Worm (Caenorhabditis elegans) whole organism, midembryonic: ENCODE results near the gene pmk-3.

Experiments used
- T22C8.4 ChIP-seq: fragments of 200-800 bp; sonication (Bioruptor generic); IDR thresholded peaks from 2 replicates; pipeline ENCODE4 v1.3.6; 2022; ENCODE audit warnings: missing genetic modification characterization, missing compliant biosample characterization
- cog-1 ChIP-seq: sonication (generic microtip); optimal IDR thresholded peaks from 2 replicates; lab custom pipeline; 2016; ENCODE audit warnings: missing genetic modification characterization, missing compliant biosample characterization
- flt-1 ChIP-seq: fragments of 200-800 bp; sonication (Bioruptor generic); IDR thresholded peaks from 2 replicates; pipeline ENCODE4 v1.3.6; 2022; ENCODE audit warnings: missing genetic modification characterization, missing compliant biosample characterization
- klf-2 ChIP-seq: fragments of 200-800 bp; sonication (Bioruptor generic); conservative IDR thresholded peaks from 2 replicates; pipeline ENCODE4 v1.3.6; 2022; ENCODE audit warnings: missing genetic modification reagents, missing genetic modification characterization, missing compliant biosample characterization
- med-1 ChIP-seq: sonication (generic microtip); optimal IDR thresholded peaks from 2 replicates; lab custom pipeline; 2017; ENCODE audit warnings: missing genetic modification characterization, mild to moderate bottlenecking, missing compliant biosample characterization, antibody characterized with exemption, missing genetic modification reagents; ENCODE audit not compliant: insufficient read depth
- ref-1 ChIP-seq: fragments of 200-800 bp; sonication (Bioruptor generic); conservative IDR thresholded peaks from 2 replicates; pipeline ENCODE4 v1.3.6; 2022; ENCODE audit warnings: missing genetic modification reagents, missing genetic modification characterization, missing compliant biosample characterization
- tab-1 ChIP-seq: fragments of 200-800 bp; sonication (Bioruptor generic); IDR thresholded peaks from 2 replicates; pipeline ENCODE4 v1.3.6; 2022; ENCODE audit warnings: missing genetic modification characterization, missing compliant biosample characterization
- ztf-23 ChIP-seq: fragments of 200-800 bp; sonication (Bioruptor generic); IDR thresholded peaks from 2 replicates; pipeline ENCODE4 v1.3.6; 2022; ENCODE audit warnings: missing genetic modification reagents, missing genetic modification characterization, missing compliant biosample characterization
- ztf-29 ChIP-seq: fragments of 200-800 bp; sonication (Bioruptor generic); IDR thresholded peaks from 2 replicates; pipeline ENCODE4 v1.3.6; 2022; ENCODE audit warnings: missing genetic modification reagents, missing genetic modification characterization, missing compliant biosample characterization

Gene pmk-3

DNA sequence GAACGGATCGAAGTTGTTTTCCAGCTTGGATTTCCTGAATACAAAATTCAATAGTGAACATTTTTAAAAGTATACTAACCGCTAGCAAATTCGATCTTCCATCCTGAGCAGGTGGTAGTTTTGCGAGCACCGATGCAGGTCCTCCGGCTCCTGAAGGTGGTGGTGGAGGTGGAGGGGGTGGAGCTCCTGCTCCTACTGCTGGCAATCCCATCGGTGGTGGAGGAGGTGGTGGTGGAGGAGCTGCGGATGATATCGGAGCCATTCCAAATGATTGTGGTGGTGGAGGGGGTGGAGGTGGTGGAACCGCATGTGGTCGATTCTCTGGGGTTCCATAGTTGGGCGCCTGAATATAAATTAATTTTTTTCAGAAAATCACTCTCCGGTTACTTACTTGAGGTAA is 50.6 kb downstream of the pmk-3 start:
- TF ChIP-seq ztf-23 (GFP tag; lab: Robert Waterston, UW) (no peak; the same call in 1 of the 2 replicates), cog-1 (no peak), tab-1 (GFP tag; lab: Robert Waterston, UW) (no peak), klf-2 (GFP tag; lab: Robert Waterston, UW) (no peak), T22C8.4 (GFP tag; lab: Robert Waterston, UW) (no peak), ref-1 (GFP tag; lab: Robert Waterston, UW) (no peak), med-1 (GFP tag; lab: Kevin White, UChicago) (no peak), flt-1 (GFP tag; lab: Robert Waterston, UW) (no peak), ztf-29 (GFP tag; lab: Robert Waterston, UW) (no peak)
